Fruit fly (Drosophila melanogaster): ENCODE data around the gene CG45067.
A peak's percentile ranks its signal among the peaks of the same experiment; 100 is the strongest.

Gene CG45067

dm6 chr3L:3159309-3160194 lies 45.3 kb upstream of the CG45067 start, which contains the start of the genes ND-30 and CG15812 (continued):
- TF ChIP-seq Hmx (GFP tag; optimal IDR thresholded peaks at IDR 0.05) (no peak), run (tag; optimal IDR thresholded peaks at IDR 0.05) (no peak), Nf-YA (GFP tag; IDR thresholded peaks at IDR 0.05) (no peak), Adf1 (GFP tag; IDR thresholded peaks at IDR 0.05) (no peak), exex (tag; optimal IDR thresholded peaks at IDR 0.05) (no peak), Max (GFP tag; optimal IDR thresholded peaks at IDR 0.05) (no peak), ab (GFP tag; optimal IDR thresholded peaks at IDR 0.05) (no peak), CG10462 (GFP tag; optimal IDR thresholded peaks at IDR 0.05) (no peak), CG10543 (GFP tag; optimal IDR thresholded peaks at IDR 0.05) (no peak), CG8089 (GFP tag; optimal IDR thresholded peaks at IDR 0.05) (no peak), NC2β (GFP tag; optimal IDR thresholded peaks at IDR 0.05) (no peak), CG15269 (tag; optimal IDR thresholded peaks at IDR 0.05) (no peak), zfh2 (GFP tag; optimal IDR thresholded peaks at IDR 0.05) (no peak), scrt (GFP tag; optimal IDR thresholded peaks at IDR 0.05) (no peak), fd96Cb (tag; optimal IDR thresholded peaks at IDR 0.05) (no peak), Meics (GFP tag; optimal IDR thresholded peaks at IDR 0.05) (no peak), chm (GFP tag; IDR thresholded peaks at IDR 0.05) (no peak), Doc3 (GFP tag; IDR thresholded peaks at IDR 0.05; ENCODE audit: partially characterized antibody) (no peak), CG8290 (GFP tag; optimal IDR thresholded peaks at IDR 0.05) (no peak), CG8290 (tag; optimal IDR thresholded peaks at IDR 0.05) (no peak), CG30020 (tag; optimal IDR thresholded peaks at IDR 0.05) (peak; percentile 92), Nf-YB (GFP tag; optimal IDR thresholded peaks at IDR 0.05) (no peak), CG6175 (GFP tag; IDR thresholded peaks at IDR 0.05) (no peak), HmgD (GFP tag; optimal IDR thresholded peaks at IDR 0.05) (no peak), Sry-δ (GFP tag; optimal IDR thresholded peaks at IDR 0.05) (no peak), B-H2 (GFP tag; optimal IDR thresholded peaks at IDR 0.05) (no peak), CG11456 (GFP tag; IDR thresholded peaks at IDR 0.05) (no peak), pita (GFP tag; optimal IDR thresholded peaks at IDR 0.05) (no peak), CG2875 (GFP tag; optimal IDR thresholded peaks at IDR 0.05) (no peak), gce (GFP tag; IDR thresholded peaks at IDR 0.05) (no peak), dysf (GFP tag; IDR thresholded peaks at IDR 0.05) (no peak), Dip2 (GFP tag; IDR thresholded peaks at IDR 0.05) (no peak), Oli (tag; optimal IDR thresholded peaks at IDR 0.05) (no peak), CG10979 (tag; optimal IDR thresholded peaks at IDR 0.05) (no peak), NfI (GFP tag; optimal IDR thresholded peaks at IDR 0.05) (no peak), CG11504 (tag; optimal IDR thresholded peaks at IDR 0.05) (no peak), lola (GFP tag; optimal IDR thresholded peaks at IDR 0.05) (peak in 1 of 3 experiments; percentile 51), sr (GFP tag; IDR thresholded peaks at IDR 0.05) (no peak), BEAF-32 (GFP tag; optimal IDR thresholded peaks at IDR 0.05) (peak; percentile 20), CG13296 (GFP tag; optimal IDR thresholded peaks at IDR 0.05) (no peak), HLH4C (GFP tag; IDR thresholded peaks at IDR 0.05; ENCODE audit: partially characterized antibody) (no peak), CG4404 (GFP tag; IDR thresholded peaks at IDR 0.05) (no peak), Ptx1 (GFP tag; IDR thresholded peaks at IDR 0.05) (no peak), CG14965 (GFP tag; optimal IDR thresholded peaks at IDR 0.05; ENCODE audit: borderline replicate concordance) (no peak), Trl (optimal IDR thresholded peaks at IDR 0.05) (no peak), Trl (GFP tag; optimal IDR thresholded peaks at IDR 0.05) (no peak), CG1024 (GFP tag; IDR thresholded peaks at IDR 0.05) (no peak), CG1647 (GFP tag; optimal IDR thresholded peaks at IDR 0.05) (no peak), tin (GFP tag; optimal IDR thresholded peaks at IDR 0.05) (no peak), Rfx (GFP tag; IDR thresholded peaks at IDR 0.05) (peak; percentile 22; the same call in 1 of the 2 replicates)

Measured in whole organism, embryonic.